Worm (Caenorhabditis elegans) whole organism, L3 larva: ENCODE data around the gene C01G10.4.

Source experiments
- R02D3.7 ChIP-seq: fragments of 150-350 bp; optimal IDR thresholded peaks from 2 replicates; lab custom pipeline; 2014; ENCODE audit warnings: missing biosample characterization, missing genetic modification characterization
- ZK546.5 ChIP-seq: sonication (generic microtip); optimal IDR thresholded peaks from 2 replicates; lab custom pipeline; 2017; ENCODE audit warnings: missing biosample characterization, missing genetic modification characterization
- aly-2 ChIP-seq: fragments of 150-350 bp; optimal IDR thresholded peaks from 2 replicates; lab custom pipeline; 2014; ENCODE audit warnings: missing biosample characterization, missing genetic modification characterization
- ama-1 ChIP-seq: fragments of 150-350 bp; optimal IDR thresholded peaks from 2 replicates; lab custom pipeline; 2018
- ceh-16 ChIP-seq: sonication (generic microtip); optimal IDR thresholded peaks from 2 replicates; lab custom pipeline; 2017; ENCODE audit warnings: missing biosample characterization, missing genetic modification characterization
- ceh-28 ChIP-seq: fragments of 150-350 bp; optimal IDR thresholded peaks from 2 replicates; lab custom pipeline; 2014; ENCODE audit warnings: missing biosample characterization, missing genetic modification reagents, missing genetic modification characterization
- ceh-82 ChIP-seq: fragments of 150-350 bp; optimal IDR thresholded peaks from 2 replicates; lab custom pipeline; 2014; ENCODE audit warnings: missing biosample characterization, missing genetic modification characterization
- ceh-9 ChIP-seq: sonication (generic microtip); optimal IDR thresholded peaks from 2 replicates; lab custom pipeline; 2018; ENCODE audit warnings: missing biosample characterization, missing genetic modification characterization
- daf-12 ChIP-seq: fragments of 150-350 bp; optimal IDR thresholded peaks from 2 replicates; lab custom pipeline; 2014; ENCODE audit warnings: missing biosample characterization, missing genetic modification reagents, missing genetic modification characterization
- egl-27 ChIP-seq: sonication (generic microtip); optimal IDR thresholded peaks from 4 replicates; lab custom pipeline; 2017; ENCODE audit warnings: missing biosample characterization, missing genetic modification reagents, missing genetic modification characterization
- egl-5 ChIP-seq: fragments of 150-350 bp; optimal IDR thresholded peaks from 2 replicates; lab custom pipeline; 2017; ENCODE audit warnings: missing biosample characterization, missing genetic modification reagents, missing genetic modification characterization, inconsistent platforms
- elt-1 ChIP-seq: fragments of 150-350 bp; optimal IDR thresholded peaks from 2 replicates; lab custom pipeline; 2014; ENCODE audit warnings: missing biosample characterization, missing genetic modification characterization
- elt-2 ChIP-seq: sonication (generic microtip); optimal IDR thresholded peaks from 2 replicates; lab custom pipeline; 2016; ENCODE audit warnings: missing genetic modification reagents, mild to moderate bottlenecking, missing genetic modification characterization, missing compliant biosample characterization
- elt-3 ChIP-seq, 3 experiments: fragments of 150-350 bp in 1 of 3; sonication (generic microtip) in 2 of 3; optimal IDR thresholded peaks; 2 replicates in 2 of 3; 4 replicates in 1 of 3; lab custom pipeline; 2014 to 2017; ENCODE audit warnings: missing biosample characterization in 3 of 3, missing genetic modification characterization in 3 of 3
- eor-1 ChIP-seq, 2 experiments: fragments of 150-350 bp; optimal IDR thresholded peaks; 2 replicates each; lab custom pipeline; 2014 to 2018; ENCODE audit warnings: missing biosample characterization in 2 of 2, missing genetic modification characterization in 2 of 2
- fkh-10 ChIP-seq: sonication (generic microtip); optimal IDR thresholded peaks from 2 replicates; lab custom pipeline; 2017; ENCODE audit warnings: missing biosample characterization, missing genetic modification reagents, missing genetic modification characterization
- fkh-2 ChIP-seq: fragments of 150-350 bp; optimal IDR thresholded peaks from 2 replicates; lab custom pipeline; 2014; ENCODE audit warnings: missing biosample characterization, missing genetic modification reagents, missing genetic modification characterization
- fos-1 ChIP-seq: fragments of 150-350 bp; optimal IDR thresholded peaks from 2 replicates; lab custom pipeline; 2014; ENCODE audit warnings: missing biosample characterization, missing genetic modification characterization
- hmg-11 ChIP-seq: sonication (generic microtip); optimal IDR thresholded peaks from 2 replicates; lab custom pipeline; 2016; ENCODE audit warnings: missing genetic modification characterization, missing compliant biosample characterization
- jun-1 ChIP-seq: fragments of 150-350 bp; optimal IDR thresholded peaks from 2 replicates; lab custom pipeline; 2014; ENCODE audit warnings: missing biosample characterization, missing genetic modification reagents, missing genetic modification characterization
- lin-39 ChIP-seq: fragments of 150-350 bp; optimal IDR thresholded peaks from 2 replicates; lab custom pipeline; 2018; ENCODE audit warnings: missing biosample characterization, missing genetic modification reagents, missing genetic modification characterization
- lsy-12 ChIP-seq: sonication (generic microtip); optimal IDR thresholded peaks from 2 replicates; lab custom pipeline; 2016; ENCODE audit warnings: mild to moderate bottlenecking, missing genetic modification characterization, missing compliant biosample characterization
- mdl-1 ChIP-seq: fragments of 150-350 bp; optimal IDR thresholded peaks from 2 replicates; lab custom pipeline; 2014; ENCODE audit warnings: missing biosample characterization, missing genetic modification characterization
- mml-1 ChIP-seq: fragments of 150-350 bp; sonication (generic microtip); optimal IDR thresholded peaks from 3 replicates; lab custom pipeline; 2014; ENCODE audit warnings: missing biosample characterization, missing genetic modification characterization
- nfya-1 ChIP-seq: sonication (generic microtip); optimal IDR thresholded peaks from 2 replicates; lab custom pipeline; 2017; ENCODE audit warnings: missing genetic modification characterization, mild to moderate bottlenecking, missing compliant biosample characterization, antibody characterized with exemption, moderate library complexity; ENCODE audit not compliant: insufficient read depth
- nhr-11 ChIP-seq: fragments of 150-350 bp; optimal IDR thresholded peaks from 2 replicates; lab custom pipeline; 2014; ENCODE audit warnings: missing biosample characterization, missing genetic modification characterization
- nhr-12 ChIP-seq: fragments of 150-350 bp; optimal IDR thresholded peaks from 2 replicates; lab custom pipeline; 2014; ENCODE audit warnings: missing biosample characterization, missing genetic modification characterization
- nhr-23 ChIP-seq: fragments of 150-350 bp; optimal IDR thresholded peaks from 2 replicates; lab custom pipeline; 2014; ENCODE audit warnings: missing biosample characterization, missing genetic modification reagents, missing genetic modification characterization
- nhr-28 ChIP-seq: fragments of 150-350 bp; optimal IDR thresholded peaks from 2 replicates; lab custom pipeline; 2014; ENCODE audit warnings: missing biosample characterization, missing genetic modification characterization
- nhr-67 ChIP-seq: fragments of 150-350 bp; optimal IDR thresholded peaks from 2 replicates; lab custom pipeline; 2014; ENCODE audit warnings: missing biosample characterization, missing genetic modification characterization
- nhr-76 ChIP-seq: fragments of 150-350 bp; sonication (generic microtip); optimal IDR thresholded peaks from 5 replicates; lab custom pipeline; 2014; ENCODE audit warnings: missing biosample characterization, missing genetic modification characterization
- pha-4 ChIP-seq: fragments of 150-350 bp; optimal IDR thresholded peaks from 2 replicates; lab custom pipeline; 2014; ENCODE audit warnings: missing biosample characterization, missing genetic modification reagents, missing genetic modification characterization
- pqm-1 ChIP-seq: fragments of 150-350 bp; optimal IDR thresholded peaks from 2 replicates; lab custom pipeline; 2017; ENCODE audit warnings: missing biosample characterization, missing genetic modification characterization, inconsistent platforms
- sea-2 ChIP-seq: fragments of 150-350 bp; sonication (generic microtip); optimal IDR thresholded peaks from 4 replicates; lab custom pipeline; 2014; ENCODE audit warnings: missing biosample characterization, missing genetic modification reagents, missing genetic modification characterization
- snpc-4 ChIP-seq: fragments of 150-350 bp; optimal IDR thresholded peaks from 2 replicates; lab custom pipeline; 2014; ENCODE audit warnings: missing biosample characterization, missing genetic modification characterization
- tbx-2 ChIP-seq: sonication (generic microtip); optimal IDR thresholded peaks from 2 replicates; lab custom pipeline; 2016; ENCODE audit warnings: mild to moderate bottlenecking, missing genetic modification characterization, missing compliant biosample characterization
- unc-62 ChIP-seq: fragments of 150-350 bp; sonication (generic microtip); optimal IDR thresholded peaks from 4 replicates; lab custom pipeline; 2014; ENCODE audit warnings: missing biosample characterization, missing genetic modification reagents, missing genetic modification characterization
- zag-1 ChIP-seq: fragments of 150-350 bp; optimal IDR thresholded peaks from 2 replicates; lab custom pipeline; 2014; ENCODE audit warnings: missing biosample characterization, missing genetic modification characterization
- ztf-11 ChIP-seq: fragments of 150-350 bp; optimal IDR thresholded peaks from 2 replicates; lab custom pipeline; 2014; ENCODE audit warnings: missing biosample characterization, missing genetic modification characterization
- ztf-4 ChIP-seq: fragments of 150-350 bp; optimal IDR thresholded peaks from 2 replicates; lab custom pipeline; 2014; ENCODE audit warnings: missing biosample characterization, missing genetic modification characterization

C01G10.4 gene

ce11 chrV:15089438-15089837 is at the start of gene C01G10.4, which contains the start of gene C01G10.5:
Gene C01G10.4, plus strand, starts transcription at chrV:15089740.
Gene C01G10.5, minus strand, starts transcription at chrV:15089538.
- TF ChIP-seq unc-62 (GFP tag; lab: Kevin White, UChicago) (no peak), nhr-76 (tag; lab: Kevin White, UChicago) (no peak), lsy-12 (tag; lab: Kevin White, UChicago) (no peak), pha-4 (tag; lab: Kevin White, UChicago) (no peak), ceh-16 (tag; lab: Kevin White, UChicago) (no peak), jun-1 (tag; lab: Kevin White, UChicago) (no peak), snpc-4 (tag; lab: Kevin White, UChicago) (no peak), egl-5 (tag; lab: Kevin White, UChicago) (no peak), elt-1 (tag; lab: Kevin White, UChicago) (no peak), fos-1 (tag; lab: Kevin White, UChicago) (no peak), zag-1 (tag; lab: Kevin White, UChicago) (no peak), fkh-10 (GFP tag; lab: Kevin White, UChicago) (no peak), ztf-11 (no peak), nhr-11 (tag; lab: Kevin White, UChicago) (no peak), eor-1 (tag; optimal IDR thresholded peaks at IDR 0.05; lab: Kevin White, UChicago) (no peak), nhr-67 (tag; lab: Kevin White, UChicago) (no peak), tbx-2 (tag; lab: Kevin White, UChicago) (no peak), elt-2 (tag; lab: Kevin White, UChicago) (no peak), nhr-12 (tag; lab: Kevin White, UChicago) (no peak)

ce11 chrV:15048107-15048506 is 41.4 kb upstream of the C01G10.4 start, which contains the start of gene sdc-3:
Gene sdc-3, minus strand, starts transcription at chrV:15048207.
- TF ChIP-seq elt-2 (tag; lab: Kevin White, UChicago): peak; percentile 4
- TF ChIP-seq fkh-2 (tag; lab: Kevin White, UChicago): no peak
- TF ChIP-seq daf-12 (tag; lab: Kevin White, UChicago): no peak
- no peak for TF ChIP-seq snpc-4 (tag; lab: Kevin White, UChicago)

ce11 chrV:15051720-15052119 is 37.8 kb upstream of the C01G10.4 start:
- TF ChIP-seq ama-1 (lab: Kevin White, UChicago) (no peak), ZK546.5 (tag; lab: Kevin White, UChicago) (no peak), aly-2 (tag; lab: Kevin White, UChicago) (no peak), hmg-11 (tag; lab: Kevin White, UChicago) (no peak), nhr-28 (tag; lab: Kevin White, UChicago) (no peak), nfya-1 (no peak), sea-2 (GFP tag; lab: Kevin White, UChicago) (no peak), nhr-23 (tag; lab: Kevin White, UChicago) (no peak), elt-3 (tag; optimal IDR thresholded peaks at IDR 0.05; lab: Kevin White, UChicago) (no peak), lin-39 (tag; lab: Kevin White, UChicago) (no peak), ceh-28 (tag; lab: Kevin White, UChicago) (no peak), mdl-1 (no peak), mml-1 (tag; lab: Kevin White, UChicago) (no peak), ceh-9 (tag; lab: Kevin White, UChicago) (no peak), elt-2 (tag; lab: Kevin White, UChicago) (no peak), R02D3.7 (tag; lab: Kevin White, UChicago) (no peak)

- TF ChIP-seq nhr-67 (tag; lab: Kevin White, UChicago) (no peak), elt-2 (tag; lab: Kevin White, UChicago) (peak; percentile 28), pha-4 (tag; lab: Kevin White, UChicago) (peak; percentile 31), ztf-4 (tag; lab: Kevin White, UChicago) (no peak), nhr-11 (tag; lab: Kevin White, UChicago) (no peak), mml-1 (tag; lab: Kevin White, UChicago) (no peak), pqm-1 (tag; lab: Kevin White, UChicago) (peak; percentile 41), nhr-12 (tag; lab: Kevin White, UChicago) (no peak), hmg-11 (tag; lab: Kevin White, UChicago) (no peak), egl-27 (no peak), lsy-12 (tag; lab: Kevin White, UChicago) (no peak), ceh-82 (tag; lab: Kevin White, UChicago) (no peak)
Measured at ce11 chrV:15052368-15052767, 37.2 kb upstream of the C01G10.4 start, which contains the start of the genes fbxa-82 and C25D7.5. Gene fbxa-82, minus strand, starts transcription at chrV:15052530. Gene C25D7.5, plus strand, starts transcription at chrV:15052650.
